Worm (Caenorhabditis elegans) whole organism, mixed stage, embryonic: Measurements from ENCODE around the gene rhgf-1.

Experiments used
- M03D4.4 ChIP-seq: sonication (generic microtip); optimal IDR thresholded peaks from 2 replicates; lab custom pipeline; 2017; ENCODE audit warnings: mild to moderate bottlenecking, missing genetic modification characterization, missing compliant biosample characterization
- bed-3 ChIP-seq: fragments of 200-800 bp; sonication (Bioruptor generic); optimal IDR thresholded peaks from 3 replicates; lab custom pipeline; 2018; ENCODE audit warnings: mild to moderate bottlenecking, missing genetic modification characterization, moderate library complexity, missing compliant biosample characterization
- blmp-1 ChIP-seq: fragments of 150-350 bp; optimal IDR thresholded peaks from 2 replicates; lab custom pipeline; 2014; ENCODE audit warnings: missing biosample characterization, missing genetic modification characterization
- ceh-39 ChIP-seq: fragments of 150-350 bp; optimal IDR thresholded peaks from 2 replicates; lab custom pipeline; 2014; ENCODE audit warnings: missing biosample characterization, missing genetic modification characterization
- ces-1 ChIP-seq: fragments of 150-350 bp; optimal IDR thresholded peaks from 2 replicates; lab custom pipeline; 2014; ENCODE audit warnings: missing biosample characterization, missing genetic modification reagents, missing genetic modification characterization
- cnd-1 ChIP-seq: fragments of 200-800 bp; sonication (Bioruptor generic); optimal IDR thresholded peaks from 2 replicates; lab custom pipeline; 2018; ENCODE audit warnings: mild to moderate bottlenecking, missing genetic modification characterization, missing compliant biosample characterization
- drap-1 ChIP-seq: fragments of 200-800 bp; sonication (Bioruptor generic); optimal IDR thresholded peaks from 3 replicates; lab custom pipeline; 2018; ENCODE audit warnings: mild to moderate bottlenecking, missing genetic modification characterization, missing compliant biosample characterization
- elt-1 ChIP-seq: sonication (generic microtip); optimal IDR thresholded peaks from 2 replicates; lab custom pipeline; 2017; ENCODE audit warnings: missing genetic modification characterization, mild to moderate bottlenecking, missing compliant biosample characterization, antibody characterized with exemption, moderate library complexity, borderline replicate concordance; ENCODE audit not compliant: insufficient read depth
- elt-3 ChIP-seq: fragments of 150-350 bp; optimal IDR thresholded peaks from 2 replicates; lab custom pipeline; 2014; ENCODE audit warnings: missing biosample characterization, missing genetic modification characterization
- flh-1 ChIP-seq: fragments of 200-800 bp; sonication (Bioruptor generic); optimal IDR thresholded peaks from 2 replicates; lab custom pipeline; 2018; ENCODE audit warnings: mild to moderate bottlenecking, missing genetic modification characterization, moderate library complexity, missing compliant biosample characterization
- hlh-1 ChIP-seq: fragments of 150-350 bp; optimal IDR thresholded peaks from 2 replicates; lab custom pipeline; 2014; ENCODE audit warnings: missing biosample characterization, missing genetic modification reagents, missing genetic modification characterization
- lin-13 ChIP-seq: fragments of 150-350 bp; optimal IDR thresholded peaks from 2 replicates; lab custom pipeline; 2014; ENCODE audit warnings: missing biosample characterization, missing genetic modification characterization
- mab-5 ChIP-seq: fragments of 150-350 bp; optimal IDR thresholded peaks from 2 replicates; lab custom pipeline; 2014; ENCODE audit warnings: missing biosample characterization, missing genetic modification characterization
- mep-1 ChIP-seq: fragments of 150-350 bp; optimal IDR thresholded peaks from 2 replicates; lab custom pipeline; 2017; ENCODE audit warnings: missing biosample characterization, missing genetic modification reagents, missing genetic modification characterization, inconsistent platforms
- mls-2 ChIP-seq: sonication (generic microtip); optimal IDR thresholded peaks from 2 replicates; lab custom pipeline; 2016; ENCODE audit warnings: mild to moderate bottlenecking, missing genetic modification characterization, moderate library complexity, missing compliant biosample characterization
- nhr-12 ChIP-seq: fragments of 150-350 bp; optimal IDR thresholded peaks from 2 replicates; lab custom pipeline; 2014; ENCODE audit warnings: missing biosample characterization, missing genetic modification characterization
- nhr-2 ChIP-seq: fragments of 150-350 bp; optimal IDR thresholded peaks from 2 replicates; lab custom pipeline; 2014; ENCODE audit warnings: missing biosample characterization, missing genetic modification characterization
- nhr-237 ChIP-seq: fragments of 150-350 bp; optimal IDR thresholded peaks from 2 replicates; lab custom pipeline; 2014; ENCODE audit warnings: missing biosample characterization, missing genetic modification characterization
- nhr-28 ChIP-seq: fragments of 150-350 bp; optimal IDR thresholded peaks from 2 replicates; lab custom pipeline; 2014; ENCODE audit warnings: missing biosample characterization, missing genetic modification characterization
- nhr-76 ChIP-seq: sonication (generic microtip); optimal IDR thresholded peaks from 2 replicates; lab custom pipeline; 2017; ENCODE audit warnings: missing biosample characterization, missing genetic modification characterization
- sem-2 ChIP-seq: fragments of 200-800 bp; sonication (Bioruptor generic); optimal IDR thresholded peaks from 2 replicates; lab custom pipeline; 2018; ENCODE audit warnings: mild to moderate bottlenecking, missing genetic modification characterization, missing compliant biosample characterization
- snpc-4 ChIP-seq: fragments of 150-350 bp; optimal IDR thresholded peaks from 2 replicates; lab custom pipeline; 2014; ENCODE audit warnings: missing biosample characterization, missing genetic modification characterization
- sptf-1 ChIP-seq: sonication (generic microtip); optimal IDR thresholded peaks from 2 replicates; lab custom pipeline; 2017; ENCODE audit warnings: mild to moderate bottlenecking, missing genetic modification characterization, moderate library complexity, missing compliant biosample characterization
- unc-120 ChIP-seq: sonication (generic microtip); optimal IDR thresholded peaks from 2 replicates; lab custom pipeline; 2017; ENCODE audit warnings: missing genetic modification characterization, missing compliant biosample characterization; ENCODE audit not compliant: poor library complexity, severe bottlenecking
- unc-39 ChIP-seq: fragments of 150-350 bp; optimal IDR thresholded peaks from 2 replicates; lab custom pipeline; 2014; ENCODE audit warnings: missing biosample characterization, missing genetic modification characterization
- unc-62 ChIP-seq: fragments of 150-350 bp; optimal IDR thresholded peaks from 2 replicates; lab custom pipeline; 2014; ENCODE audit warnings: missing biosample characterization, missing genetic modification reagents, missing genetic modification characterization
- zip-8 ChIP-seq: fragments of 150-350 bp; optimal IDR thresholded peaks from 2 replicates; lab custom pipeline; 2014; ENCODE audit warnings: missing biosample characterization, missing genetic modification characterization
- ztf-11 ChIP-seq: fragments of 150-350 bp; optimal IDR thresholded peaks from 2 replicates; lab custom pipeline; 2014; ENCODE audit warnings: missing biosample characterization, missing genetic modification characterization

Gene rhgf-1

ce11 chrX:10691643-10692042 lies 20.0 kb downstream of the rhgf-1 start, which contains the start of gene yap-1:
yap-1 (plus strand) TSS chrX:10691943.
- no peak for TF ChIP-seq ceh-39
- no peak for TF ChIP-seq drap-1
- no peak for TF ChIP-seq mep-1 (tag; lab: Kevin White, UChicago)
- TF ChIP-seq nhr-2 (tag; lab: Kevin White, UChicago): no peak
- no peak for TF ChIP-seq ces-1 (GFP tag; lab: Kevin White, UChicago)
- TF ChIP-seq flh-1 (GFP tag; lab: Kevin White, UChicago): no peak
- TF ChIP-seq ztf-11 (tag; lab: Kevin White, UChicago): no peak
- TF ChIP-seq snpc-4 (tag; lab: Kevin White, UChicago): no peak
- no peak for TF ChIP-seq elt-3 (tag; lab: Kevin White, UChicago)
- no peak for TF ChIP-seq M03D4.4 (tag; lab: Kevin White, UChicago)
- no peak for TF ChIP-seq cnd-1 (tag; lab: Kevin White, UChicago)
- TF ChIP-seq zip-8 (tag; lab: Kevin White, UChicago): no peak
- TF ChIP-seq mls-2 (tag; lab: Kevin White, UChicago): no peak
- TF ChIP-seq unc-120 (tag; lab: Kevin White, UChicago): no peak
- TF ChIP-seq, all 35 proteins: peak for 0

- no peak for TF ChIP-seq mep-1 (tag; lab: Kevin White, UChicago)
- peak; percentile 80 for TF ChIP-seq blmp-1
- TF ChIP-seq elt-1 (tag; lab: Kevin White, UChicago): peak; percentile 55
These were observed 20.4 kb downstream of the rhgf-1 start for ce11 chrX:10691232-10691631.

- no peak for TF ChIP-seq sem-2 (GFP tag; lab: Kevin White, UChicago)
- TF ChIP-seq lin-13 (tag; lab: Kevin White, UChicago): no peak
- no peak for TF ChIP-seq unc-39
- no peak for TF ChIP-seq nhr-237 (tag; lab: Kevin White, UChicago)
- no peak for TF ChIP-seq zip-8 (tag; lab: Kevin White, UChicago)
These were observed 21.9 kb downstream of the rhgf-1 start for ce11 chrX:10689729-10690128.

ce11 chrX:10688311-10688710 lies 23.4 kb downstream of the rhgf-1 start:
- TF ChIP-seq ceh-39 (no peak), mls-2 (tag; lab: Kevin White, UChicago) (no peak), flh-1 (GFP tag; lab: Kevin White, UChicago) (no peak), nhr-76 (no peak), nhr-2 (tag; lab: Kevin White, UChicago) (no peak), lin-13 (tag; lab: Kevin White, UChicago) (no peak), unc-39 (no peak), M03D4.4 (tag; lab: Kevin White, UChicago) (no peak), nhr-12 (tag; lab: Kevin White, UChicago) (no peak), blmp-1 (no peak), cnd-1 (tag; lab: Kevin White, UChicago) (no peak)

ce11 chrX:10687317-10687716 lies 24.4 kb downstream of the rhgf-1 start:
- TF ChIP-seq mab-5: no peak

- no peak for TF ChIP-seq hlh-1 (tag; lab: Kevin White, UChicago)
- no peak for TF ChIP-seq lin-13 (tag; lab: Kevin White, UChicago)
- no peak for TF ChIP-seq ces-1 (GFP tag; lab: Kevin White, UChicago)
- peak; percentile 11 for TF ChIP-seq unc-62 (GFP tag; lab: Kevin White, UChicago)
- no peak for TF ChIP-seq ztf-11 (tag; lab: Kevin White, UChicago)
- no peak for TF ChIP-seq unc-39
- TF ChIP-seq nhr-237 (tag; lab: Kevin White, UChicago): no peak
- TF ChIP-seq bed-3 (GFP tag; lab: Kevin White, UChicago): no peak
These were observed 25.2 kb downstream of the rhgf-1 start for ce11 chrX:10686487-10686886.

ce11 chrX:10684533-10684932 lies 27.1 kb downstream of the rhgf-1 start:
- no peak for TF ChIP-seq nhr-2 (tag; lab: Kevin White, UChicago)
- no peak for TF ChIP-seq bed-3 (GFP tag; lab: Kevin White, UChicago)
- no peak for TF ChIP-seq elt-1 (tag; lab: Kevin White, UChicago)
- peak; percentile 61 for TF ChIP-seq unc-120 (tag; lab: Kevin White, UChicago)
- TF ChIP-seq sem-2 (GFP tag; lab: Kevin White, UChicago): no peak
- no peak for TF ChIP-seq nhr-28
- TF ChIP-seq sptf-1 (tag; lab: Kevin White, UChicago): no peak
- TF ChIP-seq zip-8 (tag; lab: Kevin White, UChicago): no peak
- no peak for TF ChIP-seq mep-1 (tag; lab: Kevin White, UChicago)
- TF ChIP-seq unc-62 (GFP tag; lab: Kevin White, UChicago): peak; percentile 78
- TF ChIP-seq hlh-1 (tag; lab: Kevin White, UChicago): peak; percentile 30
